Worm (Caenorhabditis elegans): Measurements from ENCODE around the gene T25E12.16.

T25E12.16 gene

ce11 chrV:16694538-16694937 lies 39.0 kb downstream of the T25E12.16 start, which contains the start of gene srz-101:
Gene srz-101, plus strand, starts transcription at chrV:16694838.
- no peak for TF ChIP-seq ama-1 (optimal IDR thresholded peaks at IDR 0.05)
- no peak for TF ChIP-seq tbx-37 (GFP tag; conservative IDR thresholded peaks at IDR 0.05)
- TF ChIP-seq ceh-36 (tag; optimal IDR thresholded peaks at IDR 0.05) = no peak

- TF ChIP-seq ama-1 (optimal IDR thresholded peaks at IDR 0.05) (no peak), hmbx-1 (tag; optimal IDR thresholded peaks at IDR 0.05) (no peak), tra-4 (tag; optimal IDR thresholded peaks at IDR 0.05) (no peak), pes-1 (GFP tag; IDR thresholded peaks at IDR 0.05) (no peak), tbx-37 (GFP tag; conservative IDR thresholded peaks at IDR 0.05) (no peak), ets-7 (tag; optimal IDR thresholded peaks at IDR 0.05) (no peak), hmg-4 (GFP tag; optimal IDR thresholded peaks at IDR 0.05) (no peak), ceh-13 (GFP tag; optimal IDR thresholded peaks at IDR 0.05) (no peak), tbx-11 (GFP tag; IDR thresholded peaks at IDR 0.05) (no peak), ceh-36 (tag; optimal IDR thresholded peaks at IDR 0.05) (no peak)
These were observed 39.8 kb downstream of the T25E12.16 start, which contains the start of gene srw-42 for ce11 chrV:16693732-16694131. Gene srw-42, minus strand, starts transcription at chrV:16693832.

- TF ChIP-seq hnd-1 (tag; optimal IDR thresholded peaks at IDR 0.05) (no peak), ceh-13 (GFP tag; optimal IDR thresholded peaks at IDR 0.05) (no peak), tbx-11 (GFP tag; IDR thresholded peaks at IDR 0.05) (no peak), scrt-1 (GFP tag; IDR thresholded peaks at IDR 0.05) (no peak)
These were observed 40.6 kb downstream of the T25E12.16 start for ce11 chrV:16692988-16693387.

- TF ChIP-seq sea-1 (GFP tag; conservative IDR thresholded peaks at IDR 0.05) = no peak
- TF ChIP-seq tbx-11 (GFP tag; IDR thresholded peaks at IDR 0.05) = no peak
- no peak for TF ChIP-seq ceh-36 (tag; optimal IDR thresholded peaks at IDR 0.05)
- no peak for TF ChIP-seq ama-1 (optimal IDR thresholded peaks at IDR 0.05)
- TF ChIP-seq hmg-4 (GFP tag; optimal IDR thresholded peaks at IDR 0.05) = no peak
- no peak for TF ChIP-seq F13C5.2 (tag; optimal IDR thresholded peaks at IDR 0.05)
- TF ChIP-seq tra-4 (tag; optimal IDR thresholded peaks at IDR 0.05) = no peak
- no peak for TF ChIP-seq hnd-1 (tag; optimal IDR thresholded peaks at IDR 0.05)
- TF ChIP-seq B0310.2 (tag; optimal IDR thresholded peaks at IDR 0.05) = no peak
- TF ChIP-seq tbx-37 (GFP tag; conservative IDR thresholded peaks at IDR 0.05) = no peak
These were observed 46.4 kb downstream of the T25E12.16 start, which contains the start of gene srz-102 for ce11 chrV:16687227-16687626. Gene srz-102, plus strand, starts transcription at chrV:16687527.

DNA sequence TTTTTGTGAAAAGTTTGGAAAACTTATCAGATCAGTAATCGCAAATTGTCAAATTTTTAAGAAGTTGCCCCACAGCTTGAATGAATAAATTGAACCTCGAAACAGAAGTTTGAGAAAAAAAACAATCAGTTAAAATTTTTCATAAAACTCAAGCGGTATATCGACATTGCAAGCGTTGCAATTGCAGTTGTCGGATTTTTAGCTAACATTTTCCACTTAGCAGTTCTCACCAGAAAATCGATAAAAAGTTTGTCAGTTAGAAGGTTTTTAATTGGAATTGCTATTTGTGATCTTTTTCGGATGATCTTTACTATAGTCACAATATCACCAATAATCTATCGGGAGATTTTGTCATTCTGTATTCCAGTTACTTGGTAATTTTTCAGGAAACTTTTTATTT lies 47.9 kb downstream of the T25E12.16 start, which contains the start of gene srw-43:
Gene srw-43 (plus strand): TSS at position 301 of the 400 bp plus-strand sequence.
- TF ChIP-seq hmbx-1 (tag; optimal IDR thresholded peaks at IDR 0.05) = no peak
- TF ChIP-seq B0310.2 (tag; optimal IDR thresholded peaks at IDR 0.05) = no peak
- TF ChIP-seq hmg-4 (GFP tag; optimal IDR thresholded peaks at IDR 0.05) = no peak
- TF ChIP-seq flt-1 (GFP tag; IDR thresholded peaks at IDR 0.05) = no peak
- TF ChIP-seq scrt-1 (GFP tag; IDR thresholded peaks at IDR 0.05) = no peak
- TF ChIP-seq ceh-36 (tag; optimal IDR thresholded peaks at IDR 0.05) = no peak
- no peak for TF ChIP-seq sea-1 (GFP tag; conservative IDR thresholded peaks at IDR 0.05)

- TF ChIP-seq tbx-37 (GFP tag; conservative IDR thresholded peaks at IDR 0.05) = no peak
- TF ChIP-seq tra-4 (tag; optimal IDR thresholded peaks at IDR 0.05) = no peak
These were observed 50.2 kb downstream of the T25E12.16 start for ce11 chrV:16683359-16683758.
